Fruit fly (Drosophila melanogaster) whole organism, embryonic: ENCODE results near the gene scpr-C.
A peak's percentile ranks its signal among the peaks of the same experiment; 100 is the strongest.

Experiments
- Antp ChIP-seq: fragments of 200-800 bp; sonication (Bioruptor generic); optimal IDR thresholded peaks from 3 replicates; lab custom pipeline; 2016; ENCODE audit warnings: missing biosample characterization, missing genetic modification characterization
- Asciz ChIP-seq: fragments of 200-800 bp; sonication (Bioruptor generic); optimal IDR thresholded peaks from 2 replicates; lab custom pipeline; 2017; ENCODE audit warnings: missing biosample characterization, mild to moderate bottlenecking, missing genetic modification characterization, missing genetic modification reagents
- B-H1 ChIP-seq: fragments of 200-800 bp; sonication (Bioruptor generic); IDR thresholded peaks from 3 replicates; pipeline ENCODE4 v1.3.6; 2022; ENCODE audit warnings: missing biosample characterization, missing genetic modification characterization
- CG10431 ChIP-seq: fragments of 200-800 bp; sonication (Bioruptor generic); optimal IDR thresholded peaks from 3 replicates; lab custom pipeline; 2018; ENCODE audit warnings: missing biosample characterization, mild to moderate bottlenecking, missing genetic modification characterization
- CG12299 ChIP-seq: fragments of 200-800 bp; sonication (Bioruptor generic); optimal IDR thresholded peaks from 2 replicates; lab custom pipeline; 2018; ENCODE audit warnings: missing biosample characterization, mild to moderate bottlenecking, missing genetic modification characterization
- CG13296 ChIP-seq: fragments of 200-800 bp; sonication (Bioruptor generic); optimal IDR thresholded peaks from 3 replicates; lab custom pipeline; 2018; ENCODE audit warnings: missing biosample characterization, mild to moderate bottlenecking, missing genetic modification characterization
- CG1647 ChIP-seq: fragments of 200-800 bp; sonication (Bioruptor generic); optimal IDR thresholded peaks from 3 replicates; lab custom pipeline; 2016; ENCODE audit warnings: missing biosample characterization, missing genetic modification characterization
- CG18476 ChIP-seq: fragments of 200-800 bp; sonication (Bioruptor generic); optimal IDR thresholded peaks from 2 replicates; lab custom pipeline; 2016; ENCODE audit warnings: missing biosample characterization, mild to moderate bottlenecking, missing genetic modification characterization
- CG18599 ChIP-seq: fragments of 200-800 bp; sonication (Bioruptor generic); optimal IDR thresholded peaks from 3 replicates; lab custom pipeline; 2017; ENCODE audit warnings: missing biosample characterization, missing genetic modification characterization, mild to moderate bottlenecking, moderate library complexity, missing genetic modification reagents
- CG3847 ChIP-seq: fragments of 200-800 bp; sonication (Bioruptor generic); IDR thresholded peaks from 2 replicates; pipeline ENCODE4 v1.3.6; 2022; ENCODE audit warnings: missing biosample characterization, missing genetic modification characterization
- CG4360 ChIP-seq: fragments of 200-800 bp; sonication (Bioruptor generic); IDR thresholded peaks from 2 replicates; pipeline ENCODE4 v1.3.6; 2022; ENCODE audit warnings: missing biosample characterization, missing genetic modification characterization
- CG6175 ChIP-seq: fragments of 200-800 bp; sonication (Bioruptor generic); IDR thresholded peaks from 3 replicates; pipeline ENCODE4 v1.3.6; 2022; ENCODE audit warnings: missing biosample characterization, missing genetic modification characterization
- CG6689 ChIP-seq: fragments of 200-800 bp; sonication (Bioruptor generic); IDR thresholded peaks from 2 replicates; pipeline ENCODE4 v1.3.6; 2022; ENCODE audit warnings: missing biosample characterization, missing genetic modification characterization
- CG7963 ChIP-seq: fragments of 200-800 bp; sonication (Bioruptor generic); IDR thresholded peaks from 3 replicates; pipeline ENCODE4 v1.3.6; 2022; ENCODE audit warnings: missing biosample characterization, missing genetic modification characterization; ENCODE audit not compliant: partially characterized antibody
- CG8089 ChIP-seq: fragments of 200-800 bp; sonication (Bioruptor generic); optimal IDR thresholded peaks from 3 replicates; lab custom pipeline; 2016; ENCODE audit warnings: missing biosample characterization, missing genetic modification characterization
- CG8924 ChIP-seq: fragments of 200-800 bp; optimal IDR thresholded peaks from 3 replicates; lab custom pipeline; 2019; ENCODE audit warnings: missing biosample characterization, mild to moderate bottlenecking, missing genetic modification characterization, moderate library complexity
- CTCF ChIP-seq: fragments of 200-800 bp; sonication (Bioruptor generic); optimal IDR thresholded peaks from 2 replicates; lab custom pipeline; 2017; ENCODE audit warnings: missing biosample characterization, mild to moderate bottlenecking, missing genetic modification characterization, moderate library complexity
- D19A ChIP-seq: fragments of 200-800 bp; optimal IDR thresholded peaks from 3 replicates; lab custom pipeline; 2019; ENCODE audit warnings: missing biosample characterization, mild to moderate bottlenecking, missing genetic modification characterization, moderate library complexity
- Deaf1 ChIP-seq: fragments of 200-800 bp; optimal IDR thresholded peaks from 3 replicates; lab custom pipeline; 2019; ENCODE audit warnings: missing biosample characterization, mild to moderate bottlenecking, missing genetic modification characterization, moderate library complexity
- Doc2 ChIP-seq: fragments of 200-800 bp; sonication (Bioruptor generic); IDR thresholded peaks from 2 replicates; pipeline ENCODE4 v1.3.6; 2022; ENCODE audit warnings: missing biosample characterization, missing genetic modification characterization
- E2f1 ChIP-seq: fragments of 200-800 bp; sonication (Bioruptor generic); IDR thresholded peaks from 2 replicates; pipeline ENCODE4 v1.3.6; 2022; ENCODE audit warnings: missing biosample characterization, missing genetic modification characterization
- HHEX ChIP-seq: fragments of 200-800 bp; sonication (Bioruptor generic); optimal IDR thresholded peaks from 3 replicates; lab custom pipeline; 2017; ENCODE audit warnings: missing biosample characterization, mild to moderate bottlenecking, missing genetic modification characterization, missing genetic modification reagents
- HLH4C ChIP-seq: fragments of 200-800 bp; sonication (Bioruptor generic); IDR thresholded peaks from 3 replicates; pipeline ENCODE4 v1.3.6; 2022; ENCODE audit warnings: missing biosample characterization, missing genetic modification characterization; ENCODE audit not compliant: partially characterized antibody
- Myb ChIP-seq: fragments of 200-800 bp; sonication (Bioruptor generic); optimal IDR thresholded peaks from 2 replicates; lab custom pipeline; 2016; ENCODE audit warnings: missing biosample characterization, missing genetic modification characterization
- Nf-YB ChIP-seq: fragments of 200-800 bp; sonication (Bioruptor generic); optimal IDR thresholded peaks from 3 replicates; lab custom pipeline; 2019; ENCODE audit warnings: missing biosample characterization, mild to moderate bottlenecking, missing genetic modification characterization, moderate library complexity
- Nf-YC ChIP-seq: fragments of 200-800 bp; optimal IDR thresholded peaks from 3 replicates; lab custom pipeline; 2019; ENCODE audit warnings: missing biosample characterization, mild to moderate bottlenecking, missing genetic modification characterization, moderate library complexity
- Vsx1 ChIP-seq: fragments of 200-800 bp; sonication (Bioruptor generic); optimal IDR thresholded peaks from 2 replicates; lab custom pipeline; 2017; ENCODE audit warnings: missing biosample characterization, mild to moderate bottlenecking, missing genetic modification characterization, missing genetic modification reagents
- ase ChIP-seq: fragments of 200-800 bp; sonication (Bioruptor generic); IDR thresholded peaks from 3 replicates; pipeline ENCODE4 v1.3.6; 2022; ENCODE audit warnings: missing biosample characterization, missing genetic modification characterization
- bowl ChIP-seq: fragments of 200-800 bp; sonication (Bioruptor generic); IDR thresholded peaks from 2 replicates; pipeline ENCODE4 v1.3.6; 2022; ENCODE audit warnings: missing biosample characterization, missing genetic modification characterization
- cg ChIP-seq: fragments of 200-800 bp; sonication (Bioruptor generic); optimal IDR thresholded peaks from 3 replicates; lab custom pipeline; 2019; ENCODE audit warnings: missing biosample characterization, mild to moderate bottlenecking, missing genetic modification characterization, moderate library complexity
- crol ChIP-seq: fragments of 200-800 bp; sonication (Bioruptor generic); IDR thresholded peaks from 2 replicates; pipeline ENCODE4 v1.3.6; 2022; ENCODE audit warnings: missing biosample characterization, missing genetic modification characterization
- da ChIP-seq: fragments of 200-800 bp; sonication (Bioruptor generic); optimal IDR thresholded peaks from 2 replicates; lab custom pipeline; 2016; ENCODE audit warnings: missing biosample characterization, missing genetic modification characterization
- dan ChIP-seq: fragments of 200-800 bp; sonication (Bioruptor generic); IDR thresholded peaks from 2 replicates; pipeline ENCODE4 v1.3.6; 2022; ENCODE audit warnings: missing biosample characterization, missing genetic modification characterization
- danr ChIP-seq: fragments of 200-800 bp; sonication (Bioruptor generic); IDR thresholded peaks from 2 replicates; pipeline ENCODE4 v1.3.6; 2022; ENCODE audit warnings: missing biosample characterization, missing genetic modification characterization
- ems ChIP-seq: fragments of 200-800 bp; sonication (Bioruptor generic); optimal IDR thresholded peaks from 3 replicates; lab custom pipeline; 2016; ENCODE audit warnings: missing biosample characterization, missing genetic modification characterization
- exex ChIP-seq: fragments of 200-800 bp; sonication (Bioruptor generic); optimal IDR thresholded peaks from 4 replicates; lab custom pipeline; 2018; ENCODE audit warnings: missing biosample characterization, mild to moderate bottlenecking, missing genetic modification characterization, moderate library complexity
- fd102C ChIP-seq: fragments of 200-800 bp; sonication (Bioruptor generic); optimal IDR thresholded peaks from 2 replicates; lab custom pipeline; 2018; ENCODE audit warnings: missing biosample characterization, mild to moderate bottlenecking, missing genetic modification characterization, moderate library complexity
- fru ChIP-seq: fragments of >200 bp; optimal IDR thresholded peaks from 2 replicates; lab custom pipeline; 2017
- gt ChIP-seq: fragments of 200-800 bp; sonication (Bioruptor generic); IDR thresholded peaks from 2 replicates; pipeline ENCODE4 v1.3.6; 2022; ENCODE audit warnings: missing biosample characterization, missing genetic modification characterization
- h ChIP-seq: fragments of >200 bp; optimal IDR thresholded peaks from 2 replicates; lab custom pipeline; 2017
- hb ChIP-seq: fragments of 200-800 bp; sonication (Bioruptor generic); IDR thresholded peaks from 3 replicates; pipeline ENCODE4 v1.3.6; 2022; ENCODE audit warnings: missing biosample characterization, missing genetic modification characterization; ENCODE audit not compliant: partially characterized antibody
- lmd ChIP-seq: fragments of 200-800 bp; sonication (Bioruptor generic); IDR thresholded peaks from 2 replicates; pipeline ENCODE4 v1.3.6; 2022; ENCODE audit warnings: missing biosample characterization, missing genetic modification characterization
- lov ChIP-seq, 2 experiments: fragments of 200-800 bp in 1 of 2; fragments of >200 bp in 1 of 2; sonication (Bioruptor generic) in 1 of 2; IDR thresholded peaks in 1 of 2; optimal IDR thresholded peaks in 1 of 2; 2 replicates in 1 of 2; 3 replicates in 1 of 2; pipeline versions ENCODE4 v1.3.6 to Lab custom; 2017 to 2022; ENCODE audit warnings: missing biosample characterization in 1 of 2, missing genetic modification characterization in 1 of 2
- phol ChIP-seq: fragments of 200-800 bp; sonication (Bioruptor generic); optimal IDR thresholded peaks from 3 replicates; lab custom pipeline; 2018; ENCODE audit warnings: missing biosample characterization, mild to moderate bottlenecking, missing genetic modification characterization, moderate library complexity
- pros ChIP-seq: fragments of 200-800 bp; sonication (Bioruptor generic); optimal IDR thresholded peaks from 3 replicates; lab custom pipeline; 2019; ENCODE audit warnings: missing biosample characterization, mild to moderate bottlenecking, missing genetic modification characterization, moderate library complexity
- ro ChIP-seq: fragments of 200-800 bp; sonication (Bioruptor generic); IDR thresholded peaks from 2 replicates; pipeline ENCODE4 v1.3.6; 2022; ENCODE audit warnings: missing biosample characterization, missing genetic modification characterization
- salm ChIP-seq: fragments of 200-800 bp; sonication (Bioruptor generic); optimal IDR thresholded peaks from 2 replicates; lab custom pipeline; 2018; ENCODE audit warnings: missing biosample characterization, mild to moderate bottlenecking, missing genetic modification characterization
- stwl ChIP-seq: fragments of 200-800 bp; sonication (Bioruptor generic); optimal IDR thresholded peaks from 3 replicates; lab custom pipeline; 2018; ENCODE audit warnings: missing biosample characterization, mild to moderate bottlenecking, missing genetic modification characterization, moderate library complexity
- tna ChIP-seq: fragments of 200-800 bp; sonication (Bioruptor generic); IDR thresholded peaks from 2 replicates; pipeline ENCODE4 v1.3.6; 2022; ENCODE audit warnings: missing biosample characterization, missing genetic modification characterization; ENCODE audit not compliant: partially characterized antibody
- trem ChIP-seq: fragments of 200-800 bp; optimal IDR thresholded peaks from 3 replicates; lab custom pipeline; 2019; ENCODE audit warnings: missing biosample characterization, mild to moderate bottlenecking, missing genetic modification characterization, moderate library complexity

scpr-C gene

DNA sequence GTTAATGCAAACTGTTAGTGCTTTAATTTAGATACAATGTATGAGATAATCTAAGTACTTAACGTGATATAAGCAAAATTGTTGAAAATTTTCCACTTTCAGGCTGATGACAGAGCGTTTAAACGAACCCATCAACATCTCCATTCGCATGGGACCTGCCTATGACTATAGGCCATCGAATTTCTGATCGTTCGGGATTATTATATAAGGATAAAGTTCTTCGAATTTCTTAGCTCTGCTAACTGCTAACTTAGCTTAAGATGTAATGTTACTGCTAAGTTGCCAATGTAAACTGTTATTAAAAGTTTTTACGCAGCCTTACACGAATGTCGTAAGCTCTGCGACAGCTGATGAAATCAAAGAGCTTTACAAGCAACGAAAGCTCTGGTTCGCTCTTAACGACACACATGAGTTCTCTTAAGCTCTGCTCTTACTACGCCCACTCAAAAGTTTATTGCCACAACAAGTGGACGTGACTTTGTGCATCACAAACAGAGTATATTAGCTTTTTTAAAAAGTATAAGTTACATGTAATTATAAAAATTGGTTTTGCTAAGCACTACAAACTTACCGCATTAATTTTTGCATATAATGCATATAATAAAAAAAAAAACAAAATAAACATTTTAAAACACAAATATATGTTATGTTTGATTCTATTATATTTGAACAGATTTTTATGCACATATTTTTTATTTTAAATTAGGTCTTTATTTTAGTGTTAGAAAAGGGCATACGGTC lies 28.5 kb upstream of the scpr-C start (continued):
- TF ChIP-seq Nf-YB (GFP tag; lab: Kevin White, UChicago): peak; percentile 89
- peak; percentile 86 for TF ChIP-seq trem
- TF ChIP-seq CG13296: peak; percentile 99
- TF ChIP-seq CG6689 (GFP tag; lab: Robert Waterston, UW): peak; percentile 99
- TF ChIP-seq CG12299: peak; percentile 97
- peak; percentile 93 for TF ChIP-seq Doc2 (GFP tag; lab: Robert Waterston, UW)
- peak; percentile 69 for TF ChIP-seq Myb (GFP tag; lab: Kevin White, UChicago)
- TF ChIP-seq Antp: peak; percentile 79
- peak; percentile 73 for TF ChIP-seq crol (GFP tag; lab: Robert Waterston, UW)
- peak; percentile 97 for TF ChIP-seq danr
- TF ChIP-seq bowl (GFP tag; lab: Robert Waterston, UW): peak; percentile 91
- TF ChIP-seq da (GFP tag; lab: Kevin White, UChicago): peak; percentile 82
- peak; percentile 96 for TF ChIP-seq gt (GFP tag; lab: Robert Waterston, UW)
- peak; percentile 95; the same call in 2 of the 3 replicates for TF ChIP-seq CG6175 (GFP tag; lab: Robert Waterston, UW)
- peak; percentile 99 for TF ChIP-seq CG18599
- peak; percentile 98 for TF ChIP-seq CG3847 (GFP tag; lab: Robert Waterston, UW)
- peak; percentile 94 for TF ChIP-seq exex (tag; lab: Kevin White, UChicago)
- TF ChIP-seq Nf-YC: peak; percentile 88
- TF ChIP-seq stwl (tag; lab: Kevin White, UChicago): no peak
- TF ChIP-seq Vsx1 (GFP tag; lab: Kevin White, UChicago): peak; percentile 96
- peak; percentile 97 for TF ChIP-seq ase
- peak; percentile 97 for TF ChIP-seq salm (tag; lab: Kevin White, UChicago)
- peak; percentile 99 for TF ChIP-seq Asciz (GFP tag; lab: Kevin White, UChicago)
- TF ChIP-seq B-H1 (GFP tag; lab: Robert Waterston, UW): peak; percentile 98
- peak; percentile 99 for TF ChIP-seq D19A (tag; lab: Kevin White, UChicago)
- peak; percentile 97 for TF ChIP-seq ro (GFP tag; lab: Robert Waterston, UW)
- TF ChIP-seq h (lab: Kevin White, UChicago): no peak
- TF ChIP-seq HLH4C: no peak
- TF ChIP-seq phol (tag; lab: Kevin White, UChicago): peak; percentile 99
- TF ChIP-seq tna (GFP tag; lab: Robert Waterston, UW): no peak
- TF ChIP-seq ems (GFP tag; lab: Kevin White, UChicago): peak; percentile 90
- peak; percentile 97 for TF ChIP-seq CG10431 (GFP tag; lab: Kevin White, UChicago)
- peak; percentile 76 for TF ChIP-seq Deaf1
- TF ChIP-seq CG1647: peak; percentile 81
- peak; percentile 98 for TF ChIP-seq HHEX (GFP tag; lab: Kevin White, UChicago)
- TF ChIP-seq CG18476: peak; percentile 96
- peak; percentile 99 for TF ChIP-seq lmd
- TF ChIP-seq lov (optimal IDR thresholded peaks at IDR 0.05; lab: Kevin White, UChicago): no peak
- peak; percentile 88; the same call in 2 of the 3 replicates for TF ChIP-seq lov (GFP tag; IDR thresholded peaks at IDR 0.05; lab: Robert Waterston, UW)
- no peak for TF ChIP-seq CG7963 (GFP tag; lab: Robert Waterston, UW)
- peak; percentile 67 for TF ChIP-seq CTCF (GFP tag; lab: Kevin White, UChicago)
- TF ChIP-seq dan: peak; percentile 64; the same call in 1 of the 2 replicates
- peak; percentile 77 for TF ChIP-seq pros (GFP tag; lab: Kevin White, UChicago)
- no peak for TF ChIP-seq hb (GFP tag; lab: Robert Waterston, UW)
- TF ChIP-seq CG8924 (tag; lab: Kevin White, UChicago): peak; percentile 95
- no peak for TF ChIP-seq fd102C (GFP tag; lab: Kevin White, UChicago)
- peak; percentile 70 for TF ChIP-seq CG4360 (GFP tag; lab: Robert Waterston, UW)
- peak; percentile 63 for TF ChIP-seq CG8089 (GFP tag; lab: Kevin White, UChicago)
- TF ChIP-seq E2f1 (GFP tag; lab: Robert Waterston, UW): peak; percentile 98
- peak; percentile 68 for TF ChIP-seq cg (GFP tag; lab: Kevin White, UChicago)
- no peak for TF ChIP-seq fru (lab: Kevin White, UChicago)
